Fruit fly (Drosophila melanogaster) whole organism, embryonic: ENCODE data around the gene Ppn.

Experiments used
- Atf-2 ChIP-seq: fragments of 200-800 bp; sonication (Bioruptor generic); optimal IDR thresholded peaks from 2 replicates; lab custom pipeline; 2016; ENCODE audit warnings: missing biosample characterization, missing genetic modification characterization
- CG10267 ChIP-seq: fragments of 200-800 bp; sonication (Bioruptor generic); optimal IDR thresholded peaks from 2 replicates; lab custom pipeline; 2018; ENCODE audit warnings: missing biosample characterization, mild to moderate bottlenecking, missing genetic modification characterization, moderate library complexity
- CG10274 ChIP-seq: fragments of 200-800 bp; sonication (Bioruptor generic); optimal IDR thresholded peaks from 3 replicates; lab custom pipeline; 2017; ENCODE audit warnings: missing biosample characterization, mild to moderate bottlenecking, missing genetic modification characterization
- CG11504 ChIP-seq: fragments of 200-800 bp; sonication (Bioruptor generic); optimal IDR thresholded peaks from 3 replicates; lab custom pipeline; 2019; ENCODE audit warnings: missing biosample characterization, mild to moderate bottlenecking, missing genetic modification characterization, moderate library complexity
- CG11560 ChIP-seq: fragments of 200-800 bp; sonication (Bioruptor generic); IDR thresholded peaks from 3 replicates; pipeline ENCODE4 v1.3.6; 2022; ENCODE audit warnings: missing biosample characterization, missing genetic modification characterization
- CG1233 ChIP-seq: fragments of 200-800 bp; sonication (Bioruptor generic); optimal IDR thresholded peaks from 4 replicates; lab custom pipeline; 2018; ENCODE audit warnings: missing biosample characterization, mild to moderate bottlenecking, missing genetic modification characterization
- CG15269 ChIP-seq: fragments of 200-800 bp; sonication (Bioruptor generic); optimal IDR thresholded peaks from 2 replicates; lab custom pipeline; 2018; ENCODE audit warnings: missing biosample characterization, mild to moderate bottlenecking, missing genetic modification characterization, moderate library complexity
- CG15479 ChIP-seq: fragments of 200-800 bp; sonication (Bioruptor generic); optimal IDR thresholded peaks from 3 replicates; lab custom pipeline; 2019; ENCODE audit warnings: missing biosample characterization, mild to moderate bottlenecking, missing genetic modification characterization, moderate library complexity
- CG1602 ChIP-seq: fragments of 200-800 bp; sonication (Bioruptor generic); optimal IDR thresholded peaks from 3 replicates; lab custom pipeline; 2016; ENCODE audit warnings: missing biosample characterization, missing genetic modification characterization
- CG1647 ChIP-seq: fragments of 200-800 bp; sonication (Bioruptor generic); optimal IDR thresholded peaks from 3 replicates; lab custom pipeline; 2016; ENCODE audit warnings: missing biosample characterization, missing genetic modification characterization
- CG33213 ChIP-seq: fragments of 200-800 bp; sonication (Bioruptor generic); optimal IDR thresholded peaks from 3 replicates; lab custom pipeline; 2016; ENCODE audit warnings: missing biosample characterization, missing genetic modification characterization
- CG3995 ChIP-seq: fragments of 200-800 bp; sonication (Bioruptor generic); optimal IDR thresholded peaks from 3 replicates; lab custom pipeline; 2016; ENCODE audit warnings: missing biosample characterization, missing genetic modification characterization
- CG5245 ChIP-seq: fragments of 200-800 bp; sonication (Bioruptor generic); optimal IDR thresholded peaks from 3 replicates; lab custom pipeline; 2016; ENCODE audit warnings: missing biosample characterization, missing genetic modification characterization
- CG7357 ChIP-seq: fragments of 200-800 bp; sonication (Bioruptor generic); IDR thresholded peaks from 3 replicates; pipeline ENCODE4 v1.3.6; 2022; ENCODE audit warnings: missing biosample characterization, missing genetic modification characterization
- CTCF ChIP-seq: fragments of 200-800 bp; sonication (Bioruptor generic); optimal IDR thresholded peaks from 2 replicates; lab custom pipeline; 2017; ENCODE audit warnings: missing biosample characterization, mild to moderate bottlenecking, missing genetic modification characterization, moderate library complexity
- CkIIα-i1 ChIP-seq: fragments of 200-800 bp; sonication (Bioruptor generic); IDR thresholded peaks from 2 replicates; pipeline ENCODE4 v1.3.6; 2022; ENCODE audit warnings: missing biosample characterization, missing genetic modification characterization
- Dbx ChIP-seq: fragments of 200-800 bp; sonication (Bioruptor generic); IDR thresholded peaks from 3 replicates; pipeline ENCODE4 v1.3.6; 2022; ENCODE audit warnings: missing biosample characterization, missing genetic modification characterization
- HHEX ChIP-seq: fragments of 200-800 bp; sonication (Bioruptor generic); optimal IDR thresholded peaks from 3 replicates; lab custom pipeline; 2017; ENCODE audit warnings: missing biosample characterization, mild to moderate bottlenecking, missing genetic modification characterization, missing genetic modification reagents
- HLHmδ ChIP-seq: fragments of 200-800 bp; sonication (Bioruptor generic); optimal IDR thresholded peaks from 2 replicates; lab custom pipeline; 2018; ENCODE audit warnings: missing biosample characterization, mild to moderate bottlenecking, missing genetic modification characterization, moderate library complexity
- Hand ChIP-seq: fragments of 200-800 bp; sonication (Bioruptor generic); optimal IDR thresholded peaks from 2 replicates; lab custom pipeline; 2017; ENCODE audit warnings: mild to moderate bottlenecking, missing biosample characterization, missing genetic modification reagents, missing genetic modification characterization
- Jarid2 ChIP-seq: fragments of 200-800 bp; sonication (Bioruptor generic); optimal IDR thresholded peaks from 3 replicates; lab custom pipeline; 2017; ENCODE audit warnings: mild to moderate bottlenecking, missing biosample characterization, missing genetic modification reagents, missing genetic modification characterization
- Med ChIP-seq: fragments of 200-800 bp; sonication (Bioruptor generic); peaks from one replicate; lab custom pipeline; 2016; ENCODE audit warnings: missing biosample characterization, missing genetic modification characterization, mild to moderate bottlenecking, inconsistent platforms, moderate library complexity
- Meics ChIP-seq: fragments of 200-800 bp; sonication (Bioruptor generic); optimal IDR thresholded peaks from 2 replicates; lab custom pipeline; 2017; ENCODE audit warnings: missing biosample characterization, mild to moderate bottlenecking, missing genetic modification characterization
- Mrtf ChIP-seq: fragments of 200-800 bp; sonication (Bioruptor generic); IDR thresholded peaks from 3 replicates; pipeline ENCODE4 v1.3.6; 2022; ENCODE audit warnings: missing biosample characterization, missing genetic modification characterization
- NC2β ChIP-seq: fragments of 200-800 bp; sonication (Bioruptor generic); optimal IDR thresholded peaks from 2 replicates; lab custom pipeline; 2016; ENCODE audit warnings: missing biosample characterization, missing genetic modification characterization
- NFAT ChIP-seq: fragments of 200-800 bp; sonication (Bioruptor generic); IDR thresholded peaks from 2 replicates; pipeline ENCODE4 v1.3.6; 2022; ENCODE audit warnings: missing biosample characterization, missing genetic modification characterization
- NfI ChIP-seq: fragments of 200-800 bp; sonication (Bioruptor generic); optimal IDR thresholded peaks from 3 replicates; lab custom pipeline; 2018; ENCODE audit warnings: missing biosample characterization, mild to moderate bottlenecking, missing genetic modification characterization, moderate library complexity
- Ravus ChIP-seq: fragments of 200-800 bp; sonication (Bioruptor generic); IDR thresholded peaks from 2 replicates; pipeline ENCODE4 v1.3.6; 2022; ENCODE audit warnings: missing biosample characterization, missing genetic modification characterization
- Stat92E ChIP-seq, 3 experiments: fragments of >200 bp in 2 of 3; fragments of 200-800 bp in 1 of 3; sonication (Bioruptor generic) in 1 of 3; optimal IDR thresholded peaks; 2 replicates each; lab custom pipeline; 2017 to 2019; ENCODE audit warnings: missing biosample characterization in 3 of 3, missing genetic modification characterization in 3 of 3, mild to moderate bottlenecking in 1 of 3, moderate library complexity in 1 of 3
- Xrp1 ChIP-seq: fragments of 200-800 bp; sonication (Bioruptor generic); IDR thresholded peaks from 2 replicates; pipeline ENCODE4 v1.3.6; 2022; ENCODE audit warnings: missing biosample characterization, missing genetic modification characterization
- cas ChIP-seq: fragments of 200-800 bp; sonication (Bioruptor generic); IDR thresholded peaks from 2 replicates; pipeline ENCODE4 v1.3.6; 2022; ENCODE audit warnings: missing biosample characterization, missing genetic modification characterization
- chm ChIP-seq: fragments of 200-800 bp; sonication (Bioruptor generic); IDR thresholded peaks from 2 replicates; pipeline ENCODE4 v1.3.6; 2022; ENCODE audit warnings: missing biosample characterization, missing genetic modification characterization
- en ChIP-seq: fragments of 200-800 bp; sonication (Bioruptor generic); optimal IDR thresholded peaks from 2 replicates; lab custom pipeline; 2016; ENCODE audit warnings: missing biosample characterization, missing genetic modification characterization
- fd96Cb ChIP-seq: fragments of 200-800 bp; sonication (Bioruptor generic); optimal IDR thresholded peaks from 2 replicates; lab custom pipeline; 2018; ENCODE audit warnings: missing biosample characterization, mild to moderate bottlenecking, missing genetic modification characterization, moderate library complexity
- gcm2 ChIP-seq: fragments of 200-800 bp; sonication (Bioruptor generic); optimal IDR thresholded peaks from 2 replicates; lab custom pipeline; 2016; ENCODE audit warnings: missing biosample characterization, missing genetic modification characterization
- inv ChIP-seq: fragments of 200-800 bp; sonication (Bioruptor generic); IDR thresholded peaks from 2 replicates; pipeline ENCODE4 v1.3.6; 2022; ENCODE audit warnings: missing biosample characterization, missing genetic modification characterization; ENCODE audit not compliant: partially characterized antibody
- ranshi ChIP-seq: fragments of 200-800 bp; sonication (Bioruptor generic); IDR thresholded peaks from 2 replicates; pipeline ENCODE4 v1.3.6; 2022; ENCODE audit warnings: missing biosample characterization, missing genetic modification characterization
- repo ChIP-seq: fragments of 200-800 bp; sonication (Bioruptor generic); optimal IDR thresholded peaks from 2 replicates; lab custom pipeline; 2016; ENCODE audit warnings: missing biosample characterization, missing genetic modification characterization
- sob ChIP-seq: fragments of 200-800 bp; sonication (Bioruptor generic); IDR thresholded peaks from 2 replicates; pipeline ENCODE4 v1.3.6; 2022; ENCODE audit warnings: missing biosample characterization, missing genetic modification characterization
- sqz ChIP-seq: fragments of 200-800 bp; sonication (Bioruptor generic); optimal IDR thresholded peaks from 3 replicates; lab custom pipeline; 2018; ENCODE audit warnings: missing biosample characterization, mild to moderate bottlenecking, missing genetic modification characterization
- toy ChIP-seq: fragments of 200-800 bp; sonication (Bioruptor generic); IDR thresholded peaks from 2 replicates; pipeline ENCODE4 v1.3.6; 2022; ENCODE audit warnings: missing biosample characterization, missing genetic modification characterization
- vfl ChIP-seq: fragments of 200-800 bp; sonication (Bioruptor generic); optimal IDR thresholded peaks from 2 replicates; lab custom pipeline; 2016; ENCODE audit warnings: missing biosample characterization, missing genetic modification characterization

Ppn gene

dm6 chr3R:28556385-28556784 lies 16.3 kb upstream of the Ppn start (continued):
- TF ChIP-seq CG11504 (tag; lab: Kevin White, UChicago) (no peak), CG1602 (GFP tag; lab: Kevin White, UChicago) (no peak), CG15479 (GFP tag; lab: Kevin White, UChicago) (no peak), CG7357 (GFP tag; lab: Robert Waterston, UW) (no peak), NC2β (GFP tag; lab: Kevin White, UChicago) (no peak), Dbx (GFP tag; lab: Robert Waterston, UW) (peak; percentile 52; the same call in 1 of the 3 replicates), ranshi (GFP tag; lab: Robert Waterston, UW) (peak; percentile 36; the same call in 1 of the 2 replicates), sob (GFP tag; lab: Robert Waterston, UW) (peak; percentile 61; the same call in 1 of the 2 replicates), Ravus (no peak), CG1233 (GFP tag; lab: Kevin White, UChicago) (peak; percentile 26), HHEX (peak; percentile 59), HLHmδ (no peak), fd96Cb (tag; lab: Kevin White, UChicago) (no peak), Stat92E (GFP tag; optimal IDR thresholded peaks at IDR 0.05; lab: Kevin White, UChicago) (no peak), inv (GFP tag; lab: Robert Waterston, UW) (no peak), CG10274 (GFP tag; lab: Kevin White, UChicago) (no peak), repo (GFP tag; lab: Kevin White, UChicago) (no peak), Atf-2 (GFP tag; lab: Kevin White, UChicago) (no peak), toy (GFP tag; lab: Robert Waterston, UW) (no peak), NfI (GFP tag; lab: Kevin White, UChicago) (no peak), gcm2 (no peak), CG15269 (peak; percentile 13), Xrp1 (GFP tag; lab: Robert Waterston, UW) (peak; percentile 66), cas (GFP tag; lab: Robert Waterston, UW) (no peak), CG5245 (GFP tag; lab: Kevin White, UChicago) (no peak), Mrtf (GFP tag; lab: Robert Waterston, UW) (0 out of 3 replicates have a peak, but pooled peaks have one; percentile 9), chm (GFP tag; lab: Robert Waterston, UW) (peak; percentile 60; the same call in 1 of the 2 replicates), Med (GFP tag; lab: Kevin White, UChicago) (peak; percentile 88), Hand (peak; percentile 9), sqz (GFP tag; lab: Kevin White, UChicago) (no peak), CTCF (GFP tag; lab: Kevin White, UChicago) (no peak), CG3995 (GFP tag; lab: Kevin White, UChicago) (no peak), CkIIα-i1 (GFP tag; lab: Robert Waterston, UW) (no peak), NFAT (GFP tag; lab: Robert Waterston, UW) (0 out of 2 replicates have a peak, but pooled peaks have one; percentile 8), vfl (GFP tag; lab: Kevin White, UChicago) (no peak), CG1647 (GFP tag; lab: Kevin White, UChicago) (no peak), Meics (GFP tag; lab: Kevin White, UChicago) (peak; percentile 62), Jarid2 (GFP tag; lab: Kevin White, UChicago) (no peak), CG10267 (tag; lab: Kevin White, UChicago) (no peak), en (GFP tag; lab: Kevin White, UChicago) (no peak), CG33213 (GFP tag; lab: Kevin White, UChicago) (peak; percentile 24), CG11560 (tag; lab: Robert Waterston, UW) (no peak)
